Worm (Caenorhabditis elegans) whole organism, L4 larva: ENCODE data around the gene cutl-9.

Experiments
- D1046.2 ChIP-seq: fragments of 200-800 bp; sonication (Bioruptor generic); IDR thresholded peaks from 2 replicates; pipeline ENCODE4 v1.3.6; 2022; ENCODE audit warnings: missing genetic modification characterization, missing compliant biosample characterization
- F10B5.3 ChIP-seq: sonication (generic microtip); optimal IDR thresholded peaks from 2 replicates; lab custom pipeline; 2016; ENCODE audit warnings: mild to moderate bottlenecking, missing genetic modification characterization, missing compliant biosample characterization
- F37D6.2 ChIP-seq: sonication (generic microtip); optimal IDR thresholded peaks from 2 replicates; lab custom pipeline; 2016; ENCODE audit warnings: mild to moderate bottlenecking, missing genetic modification characterization, missing compliant biosample characterization
- F49E8.2 ChIP-seq: sonication (generic microtip); optimal IDR thresholded peaks from 2 replicates; lab custom pipeline; 2016; ENCODE audit warnings: missing compliant biosample characterization, mild to moderate bottlenecking, missing genetic modification characterization, borderline replicate concordance
- T26A8.4 ChIP-seq: fragments of 200-800 bp; sonication (Bioruptor generic); IDR thresholded peaks from 2 replicates; pipeline ENCODE4 v1.3.6; 2022; ENCODE audit warnings: missing genetic modification characterization, missing compliant biosample characterization
- Y48G9A.11 ChIP-seq: fragments of 200-800 bp; sonication (Bioruptor generic); IDR thresholded peaks from 2 replicates; pipeline ENCODE4 v1.3.6; 2022; ENCODE audit warnings: missing genetic modification reagents, missing genetic modification characterization, missing compliant biosample characterization
- Y5F2A.4 ChIP-seq: fragments of 200-800 bp; sonication (Bioruptor generic); optimal IDR thresholded peaks from 2 replicates; lab custom pipeline; 2018; ENCODE audit warnings: mild to moderate bottlenecking, missing genetic modification characterization, missing compliant biosample characterization
- Y75B8A.6 ChIP-seq: fragments of 200-800 bp; sonication (Bioruptor generic); IDR thresholded peaks from 2 replicates; pipeline ENCODE4 v1.3.6; 2022; ENCODE audit warnings: missing genetic modification reagents, missing genetic modification characterization, missing compliant biosample characterization
- ZK337.2 ChIP-seq: fragments of 200-800 bp; sonication (Bioruptor generic); IDR thresholded peaks from 2 replicates; pipeline ENCODE4 v1.3.6; 2022; ENCODE audit warnings: missing genetic modification reagents, missing genetic modification characterization, missing compliant biosample characterization
- aha-1 ChIP-seq: fragments of 150-350 bp; peaks from one replicate; lab custom pipeline; 2014; ENCODE audit warnings: missing biosample characterization, missing genetic modification characterization
- ama-1 ChIP-seq: fragments of 150-350 bp; optimal IDR thresholded peaks from 2 replicates; lab custom pipeline; 2014; ENCODE audit warnings: inconsistent platforms, mixed read lengths
- arid-1 ChIP-seq: fragments of 200-800 bp; sonication (Bioruptor generic); conservative IDR thresholded peaks from 2 replicates; pipeline ENCODE4 v1.3.6; 2022; ENCODE audit warnings: missing genetic modification reagents, missing genetic modification characterization, missing compliant biosample characterization
- attf-4 ChIP-seq: sonication (generic microtip); optimal IDR thresholded peaks from 3 replicates; lab custom pipeline; 2017; ENCODE audit warnings: missing biosample characterization, missing genetic modification characterization
- ceh-32 ChIP-seq: sonication (generic microtip); optimal IDR thresholded peaks from 2 replicates; lab custom pipeline; 2016; ENCODE audit warnings: mild to moderate bottlenecking, missing genetic modification characterization, missing compliant biosample characterization; ENCODE audit not compliant: poor library complexity
- ceh-44 ChIP-seq: fragments of 200-800 bp; sonication (Bioruptor generic); IDR thresholded peaks from 2 replicates; pipeline ENCODE4 v1.3.6; 2022; ENCODE audit warnings: missing genetic modification reagents, missing genetic modification characterization, missing compliant biosample characterization
- ceh-62 ChIP-seq: sonication (generic microtip); optimal IDR thresholded peaks from 2 replicates; lab custom pipeline; 2017; ENCODE audit warnings: missing biosample characterization, missing genetic modification characterization
- ceh-82 ChIP-seq: sonication (generic microtip); optimal IDR thresholded peaks from 2 replicates; lab custom pipeline; 2017; ENCODE audit warnings: missing biosample characterization, missing genetic modification characterization
- daf-16 ChIP-seq, 3 experiments: sonication (generic microtip); optimal IDR thresholded peaks; 2 replicates each; lab custom pipeline; 2016 to 2017; ENCODE audit warnings: missing genetic modification characterization in 3 of 3, missing genetic modification reagents in 3 of 3, mild to moderate bottlenecking in 2 of 3, missing compliant biosample characterization in 2 of 3, missing biosample characterization in 1 of 3, moderate library complexity in 1 of 3
- daf-8 ChIP-seq: fragments of 200-800 bp; sonication (Bioruptor generic); IDR thresholded peaks from 2 replicates; pipeline ENCODE4 v1.3.6; 2022; ENCODE audit warnings: missing genetic modification characterization, missing compliant biosample characterization
- dmd-9 ChIP-seq: fragments of 200-800 bp; sonication (Bioruptor generic); IDR thresholded peaks from 2 replicates; pipeline ENCODE4 v1.3.6; 2022; ENCODE audit warnings: missing genetic modification reagents, missing genetic modification characterization, missing compliant biosample characterization
- dpl-1 ChIP-seq: fragments of 150-350 bp; optimal IDR thresholded peaks from 2 replicates; lab custom pipeline; 2014; ENCODE audit warnings: missing biosample characterization, missing genetic modification reagents, missing genetic modification characterization
- duxl-1 ChIP-seq: sonication (generic microtip); optimal IDR thresholded peaks from 2 replicates; lab custom pipeline; 2016; ENCODE audit warnings: mild to moderate bottlenecking, missing genetic modification characterization, moderate library complexity, missing compliant biosample characterization; ENCODE audit not compliant: poor library complexity
- dve-1 ChIP-seq: sonication (generic microtip); optimal IDR thresholded peaks from 2 replicates; lab custom pipeline; 2017; ENCODE audit warnings: antibody characterized with exemption, mild to moderate bottlenecking, missing genetic modification characterization, missing compliant biosample characterization; ENCODE audit not compliant: insufficient read depth
- egl-43 ChIP-seq: fragments of 200-800 bp; sonication (Bioruptor generic); IDR thresholded peaks from 2 replicates; pipeline ENCODE4 v1.3.6; 2022; ENCODE audit warnings: missing genetic modification reagents, missing genetic modification characterization, missing compliant biosample characterization
- fos-1 ChIP-seq: fragments of 150-350 bp; optimal IDR thresholded peaks from 2 replicates; lab custom pipeline; 2014; ENCODE audit warnings: missing biosample characterization, missing genetic modification characterization
- hif-1 ChIP-seq, 2 experiments: sonication (generic microtip); optimal IDR thresholded peaks; 2 replicates each; lab custom pipeline; 2016 to 2017; ENCODE audit warnings: missing compliant biosample characterization in 2 of 2, missing genetic modification characterization in 2 of 2, missing genetic modification reagents in 2 of 2, missing genotype in 2 of 2, mild to moderate bottlenecking in 1 of 2
- hlh-11 ChIP-seq: fragments of 200-800 bp; sonication (Bioruptor generic); optimal IDR thresholded peaks from 2 replicates; lab custom pipeline; 2018; ENCODE audit warnings: mild to moderate bottlenecking, missing genetic modification characterization, missing compliant biosample characterization
- hlh-30 ChIP-seq: sonication (generic microtip); optimal IDR thresholded peaks from 2 replicates; lab custom pipeline; 2017; ENCODE audit warnings: antibody characterized with exemption, mild to moderate bottlenecking, missing genetic modification characterization, missing compliant biosample characterization; ENCODE audit not compliant: insufficient read depth
- hmg-1.1 ChIP-seq: fragments of 200-800 bp; sonication (Bioruptor generic); IDR thresholded peaks from 2 replicates; pipeline ENCODE4 v1.3.6; 2022; ENCODE audit warnings: missing genetic modification reagents, missing genetic modification characterization, missing compliant biosample characterization
- lin-29 ChIP-seq: fragments of 200-800 bp; sonication (Bioruptor generic); IDR thresholded peaks from 2 replicates; pipeline ENCODE4 v1.3.6; 2022; ENCODE audit warnings: missing genetic modification reagents, missing genetic modification characterization, missing compliant biosample characterization
- mdt-29 ChIP-seq: fragments of 200-800 bp; sonication (Bioruptor generic); IDR thresholded peaks from 2 replicates; pipeline ENCODE4 v1.3.6; 2022; ENCODE audit warnings: missing genetic modification reagents, missing genetic modification characterization, missing compliant biosample characterization
- mxl-3 ChIP-seq: fragments of 200-800 bp; sonication (Bioruptor generic); optimal IDR thresholded peaks from 2 replicates; lab custom pipeline; 2018; ENCODE audit warnings: mild to moderate bottlenecking, missing genetic modification characterization, missing compliant biosample characterization
- nhr-10 ChIP-seq: fragments of 150-350 bp; optimal IDR thresholded peaks from 2 replicates; lab custom pipeline; 2014; ENCODE audit warnings: missing biosample characterization, missing genetic modification characterization
- nhr-102 ChIP-seq: sonication (generic microtip); optimal IDR thresholded peaks from 2 replicates; lab custom pipeline; 2016; ENCODE audit warnings: mild to moderate bottlenecking, missing genetic modification characterization, moderate library complexity, missing compliant biosample characterization
- nhr-111 ChIP-seq: fragments of 200-800 bp; sonication (Bioruptor generic); optimal IDR thresholded peaks from 2 replicates; lab custom pipeline; 2018; ENCODE audit warnings: mild to moderate bottlenecking, missing genetic modification characterization, missing compliant biosample characterization
- nhr-41 ChIP-seq: fragments of 200-800 bp; sonication (Bioruptor generic); IDR thresholded peaks from 2 replicates; pipeline ENCODE4 v1.3.6; 2022; ENCODE audit warnings: missing genetic modification reagents, missing genetic modification characterization, missing compliant biosample characterization
- nhr-48 ChIP-seq: sonication (generic microtip); optimal IDR thresholded peaks from 2 replicates; lab custom pipeline; 2016; ENCODE audit warnings: mild to moderate bottlenecking, missing genetic modification characterization, missing compliant biosample characterization
- nhr-76 ChIP-seq: fragments of 150-350 bp; optimal IDR thresholded peaks from 2 replicates; lab custom pipeline; 2014; ENCODE audit warnings: missing biosample characterization, missing genetic modification characterization
- nhr-77 ChIP-seq: fragments of 150-350 bp; optimal IDR thresholded peaks from 2 replicates; lab custom pipeline; 2014; ENCODE audit warnings: missing biosample characterization, missing genetic modification characterization
- pqm-1 ChIP-seq: sonication (generic microtip); optimal IDR thresholded peaks from 2 replicates; lab custom pipeline; 2017; ENCODE audit warnings: missing biosample characterization, missing genetic modification characterization
- snpc-4 ChIP-seq: fragments of 150-350 bp; optimal IDR thresholded peaks from 2 replicates; lab custom pipeline; 2014; ENCODE audit warnings: missing biosample characterization, missing genetic modification characterization
- spr-1 ChIP-seq: sonication (generic microtip); optimal IDR thresholded peaks from 2 replicates; lab custom pipeline; 2016; ENCODE audit warnings: mild to moderate bottlenecking, missing genetic modification characterization, missing compliant biosample characterization
- tag-97 ChIP-seq: fragments of 200-800 bp; sonication (Bioruptor generic); IDR thresholded peaks from 2 replicates; pipeline ENCODE4 v1.3.6; 2022; ENCODE audit warnings: missing genetic modification characterization, missing compliant biosample characterization
- unc-39 ChIP-seq: sonication (generic microtip); optimal IDR thresholded peaks from 2 replicates; lab custom pipeline; 2017; ENCODE audit warnings: missing biosample characterization, missing genetic modification characterization
- unc-62 ChIP-seq, 3 experiments: fragments of 150-350 bp in 1 of 3; sonication (generic microtip); optimal IDR thresholded peaks in 2 of 3; peaks in 1 of 3; 1 replicate in 1 of 3; 2 replicates in 2 of 3; lab custom pipeline; 2014 to 2017; ENCODE audit warnings: missing biosample characterization in 3 of 3, missing genetic modification characterization in 3 of 3, missing genetic modification reagents in 3 of 3, missing genotype in 1 of 3
- zag-1 ChIP-seq: fragments of 150-350 bp; optimal IDR thresholded peaks from 2 replicates; lab custom pipeline; 2014; ENCODE audit warnings: missing biosample characterization, missing genetic modification characterization
- ztf-11 ChIP-seq: fragments of 150-350 bp; optimal IDR thresholded peaks from 2 replicates; lab custom pipeline; 2014; ENCODE audit warnings: missing biosample characterization, missing genetic modification characterization

Gene cutl-9

ce11 chrII:10658576-10659256 lies 36.7 kb downstream of the cutl-9 start, which contains the start of the genes snu-13 and rsp-7 (continued):
- TF ChIP-seq unc-62 (GFP tag; optimal IDR thresholded peaks at IDR 0.05 in 1 of 2; lab: Kevin White, UChicago) (peak in 1 of 2 experiments; percentile 12), unc-62 (tag; optimal IDR thresholded peaks at IDR 0.05; lab: Kevin White, UChicago) (no peak), ama-1 (lab: Kevin White, UChicago) (no peak), ceh-82 (tag; lab: Kevin White, UChicago) (no peak), zag-1 (tag; lab: Kevin White, UChicago) (no peak), hlh-30 (peak; percentile 65), fos-1 (tag; lab: Kevin White, UChicago) (no peak), ZK337.2 (GFP tag; lab: Robert Waterston, UW) (no peak), daf-16 (GFP tag; optimal IDR thresholded peaks at IDR 0.05; lab: Kevin White, UChicago) (no peak), daf-16 (tag; optimal IDR thresholded peaks at IDR 0.05; lab: Kevin White, UChicago) (peak; percentile 12), nhr-41 (GFP tag; lab: Robert Waterston, UW) (no peak), ceh-62 (tag; lab: Kevin White, UChicago) (no peak), nhr-48 (tag; lab: Kevin White, UChicago) (no peak), ztf-11 (tag; lab: Kevin White, UChicago) (no peak), duxl-1 (tag; lab: Kevin White, UChicago) (no peak), nhr-76 (tag; lab: Kevin White, UChicago) (no peak), unc-39 (tag; lab: Kevin White, UChicago) (no peak), ceh-32 (tag; lab: Kevin White, UChicago) (no peak), dve-1 (tag; lab: Kevin White, UChicago) (peak; percentile 86), Y5F2A.4 (GFP tag; lab: Kevin White, UChicago) (no peak), snpc-4 (tag; lab: Kevin White, UChicago) (no peak), dmd-9 (GFP tag; lab: Robert Waterston, UW) (no peak), arid-1 (no peak), nhr-10 (tag; lab: Kevin White, UChicago) (no peak), tag-97 (GFP tag; lab: Robert Waterston, UW) (no peak), dpl-1 (GFP tag; lab: Kevin White, UChicago) (peak; percentile 78), hmg-1.1 (GFP tag; lab: Robert Waterston, UW) (0 out of 2 replicates have a peak, but pooled peaks have one; percentile 37), ceh-44 (GFP tag; lab: Robert Waterston, UW) (no peak), egl-43 (GFP tag; lab: Robert Waterston, UW) (no peak), mdt-29 (no peak), spr-1 (tag; lab: Kevin White, UChicago) (no peak), Y48G9A.11 (GFP tag; lab: Robert Waterston, UW) (no peak), lin-29 (GFP tag; lab: Robert Waterston, UW) (no peak)
- TF ChIP-seq, all 104 proteins: peak for 23

DNA sequence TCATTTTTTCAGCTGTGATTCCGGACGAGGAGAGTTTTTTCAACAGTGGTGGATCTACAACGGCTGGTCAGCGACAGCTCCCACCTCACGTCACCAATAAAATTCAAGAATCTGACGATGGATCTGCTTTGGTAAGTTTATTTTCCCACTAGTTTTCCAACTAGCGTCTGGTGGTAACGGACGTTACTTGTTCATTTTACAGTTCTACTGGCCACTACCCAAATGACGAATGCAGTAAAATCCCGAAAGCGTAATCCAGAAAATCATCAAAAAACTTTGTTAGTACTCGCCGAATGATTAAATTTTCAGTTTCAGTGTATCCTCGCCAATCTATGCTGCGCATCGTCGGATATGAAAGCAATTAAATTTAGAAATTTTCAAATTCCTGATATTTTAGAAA lies 37.5 kb downstream of the cutl-9 start:
- TF ChIP-seq aha-1 (tag; lab: Kevin White, UChicago) (peak; percentile 59), D1046.2 (GFP tag; lab: Robert Waterston, UW) (no peak), mxl-3 (GFP tag; lab: Kevin White, UChicago) (no peak)

DNA sequence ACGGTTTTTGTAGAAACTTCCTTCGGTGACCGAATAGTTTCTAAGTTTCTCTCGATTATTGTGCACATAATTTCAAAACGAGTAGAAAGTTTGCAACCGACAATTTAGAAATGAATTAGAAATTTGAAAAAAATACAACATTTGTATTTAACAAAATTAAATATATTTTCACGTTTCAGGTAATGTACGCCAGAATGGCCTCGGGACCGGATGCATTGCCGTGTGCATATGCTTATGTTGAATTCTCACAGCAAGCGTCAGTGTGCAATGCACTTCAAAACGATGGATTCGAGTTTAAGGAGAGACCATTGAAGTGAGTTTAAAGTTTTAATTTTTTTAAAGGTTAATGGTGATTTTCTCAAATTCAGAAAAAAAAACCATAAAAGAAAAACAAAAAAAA lies 38.8 kb downstream of the cutl-9 start, which contains the start of gene marc-2:
Gene marc-2 (minus strand): TSS at position 101 of the 400 bp plus-strand sequence.
- TF ChIP-seq Y75B8A.6 (GFP tag; lab: Robert Waterston, UW), result no peak
- no peak for TF ChIP-seq nhr-102
- no peak for TF ChIP-seq hif-1 (tag; optimal IDR thresholded peaks at IDR 0.05; lab: Kevin White, UChicago)
- TF ChIP-seq F49E8.2 (tag; lab: Kevin White, UChicago), result no peak
- no peak for TF ChIP-seq dve-1 (tag; lab: Kevin White, UChicago)
- no peak for TF ChIP-seq tag-97 (GFP tag; lab: Robert Waterston, UW)
- no peak for TF ChIP-seq D1046.2 (GFP tag; lab: Robert Waterston, UW)
- no peak for TF ChIP-seq F37D6.2
- TF ChIP-seq nhr-111 (GFP tag; lab: Kevin White, UChicago), result no peak
- no peak for TF ChIP-seq ceh-32 (tag; lab: Kevin White, UChicago)
- no peak for TF ChIP-seq daf-8 (GFP tag; lab: Robert Waterston, UW)
- no peak for TF ChIP-seq nhr-77
- no peak for TF ChIP-seq pqm-1 (tag; lab: Kevin White, UChicago)
- no peak for TF ChIP-seq attf-4
- no peak for TF ChIP-seq T26A8.4
- TF ChIP-seq snpc-4 (tag; lab: Kevin White, UChicago), result no peak
- no peak for TF ChIP-seq F10B5.3 (tag; lab: Kevin White, UChicago)
- no peak for TF ChIP-seq hlh-11 (tag; lab: Kevin White, UChicago)
